Worm (Caenorhabditis elegans) whole organism, L4/young adult: ENCODE measurements around the gene K10C2.12.

Source experiments
- W03F9.2 ChIP-seq: fragments of 150-350 bp; optimal IDR thresholded peaks from 2 replicates; lab custom pipeline; 2014; ENCODE audit warnings: missing biosample characterization, missing genetic modification characterization
- dao-5 ChIP-seq: sonication (generic microtip); optimal IDR thresholded peaks from 2 replicates; lab custom pipeline; 2016; ENCODE audit warnings: missing genotype, missing genetic modification characterization, moderate library complexity, missing compliant biosample characterization
- him-1 ChIP-seq: sonication (generic microtip); optimal IDR thresholded peaks from 2 replicates; lab custom pipeline; 2016; ENCODE audit warnings: missing genotype, missing genetic modification reagents, missing genetic modification characterization, missing compliant biosample characterization

K10C2.12 gene

DNA sequence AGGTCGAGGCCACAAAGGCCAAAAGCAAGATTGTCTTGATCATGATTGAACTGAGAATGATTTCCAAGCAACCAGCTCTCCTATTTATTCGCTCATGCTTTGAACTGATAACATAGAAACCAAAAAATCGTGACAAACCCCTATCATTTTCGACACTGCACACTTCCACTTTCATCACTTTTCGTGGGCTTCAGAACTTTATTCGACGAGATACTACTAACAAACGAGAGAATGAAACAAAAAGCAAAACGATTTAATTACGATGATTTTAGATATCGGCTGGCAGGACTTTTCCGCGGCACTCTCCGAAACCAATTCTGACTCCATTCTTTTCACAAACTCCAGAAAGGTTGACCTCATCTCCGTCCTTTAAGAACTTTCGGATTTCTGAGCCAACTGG, 26.0 kb upstream of the K10C2.12 start, which contains the start of gene asp-14:
Gene asp-14, minus strand, starts transcription at position 101 of the 400 bp plus-strand sequence.
- TF ChIP-seq W03F9.2: no peak
- no peak for TF ChIP-seq dao-5 (tag; lab: Kevin White, UChicago)
- TF ChIP-seq him-1 (tag; lab: Kevin White, UChicago): no peak

ce11 chrX:6445239-6445638, 24.7 kb upstream of the K10C2.12 start:
- TF ChIP-seq him-1 (tag; lab: Kevin White, UChicago) (no peak), dao-5 (tag; lab: Kevin White, UChicago) (no peak), W03F9.2 (no peak)

DNA sequence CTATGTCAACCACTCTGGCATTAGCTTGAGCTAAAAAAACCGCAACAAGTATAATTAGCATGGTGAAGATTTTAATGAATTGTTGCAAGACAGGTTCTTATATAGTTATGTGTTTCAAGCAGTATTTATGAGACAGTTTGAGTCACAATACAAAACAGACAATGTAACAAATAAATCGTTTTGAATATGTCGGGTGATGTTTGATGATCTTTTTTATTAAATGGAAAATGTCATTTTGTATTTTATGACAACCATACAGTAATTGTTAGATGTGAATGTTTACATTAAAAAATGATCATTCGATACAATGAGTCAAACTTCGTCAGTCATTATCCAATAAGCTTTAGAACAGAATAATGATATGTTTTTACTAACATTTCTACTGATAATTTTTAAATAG, 22.8 kb upstream of the K10C2.12 start, which contains the start of gene K10C2.7:
Gene K10C2.7, minus strand, starts transcription at position 101 of the 400 bp plus-strand sequence.
- TF ChIP-seq W03F9.2: no peak
- no peak for TF ChIP-seq him-1 (tag; lab: Kevin White, UChicago)
- TF ChIP-seq dao-5 (tag; lab: Kevin White, UChicago): no peak

- no peak for TF ChIP-seq dao-5 (tag; lab: Kevin White, UChicago)
- no peak for TF ChIP-seq W03F9.2
- no peak for TF ChIP-seq him-1 (tag; lab: Kevin White, UChicago)
Measured at ce11 chrX:6440464-6440863, 19.9 kb upstream of the K10C2.12 start, which contains the start of gene K10C2.14. K10C2.14 (minus strand) TSS chrX:6440564.

ce11 chrX:6437545-6437944, 17.0 kb upstream of the K10C2.12 start, which contains the start of gene K10C2.8:
K10C2.8 (minus strand) TSS chrX:6437645.
- TF ChIP-seq him-1 (tag; lab: Kevin White, UChicago) (no peak), W03F9.2 (no peak), dao-5 (tag; lab: Kevin White, UChicago) (no peak)

DNA sequence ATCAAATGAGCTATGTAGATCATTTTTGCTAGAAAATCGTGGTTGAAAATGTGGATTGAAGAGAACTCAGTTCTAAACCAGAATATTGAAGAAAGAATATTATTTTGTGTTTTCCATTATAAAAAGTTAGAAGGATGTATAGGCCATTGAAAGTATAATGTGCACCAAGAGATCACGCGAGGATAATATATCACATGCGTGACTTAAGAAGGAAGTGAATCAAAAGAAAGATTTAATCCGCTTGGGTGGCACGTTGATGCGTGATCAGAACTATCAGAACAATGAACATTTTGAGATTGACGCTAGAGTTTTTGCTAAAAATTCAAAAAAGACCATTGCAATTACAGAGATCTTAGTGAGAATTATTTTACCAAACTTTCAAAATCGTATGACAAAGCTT, 15.2 kb upstream of the K10C2.12 start:
- TF ChIP-seq W03F9.2: no peak
- no peak for TF ChIP-seq him-1 (tag; lab: Kevin White, UChicago)
- no peak for TF ChIP-seq dao-5 (tag; lab: Kevin White, UChicago)

DNA sequence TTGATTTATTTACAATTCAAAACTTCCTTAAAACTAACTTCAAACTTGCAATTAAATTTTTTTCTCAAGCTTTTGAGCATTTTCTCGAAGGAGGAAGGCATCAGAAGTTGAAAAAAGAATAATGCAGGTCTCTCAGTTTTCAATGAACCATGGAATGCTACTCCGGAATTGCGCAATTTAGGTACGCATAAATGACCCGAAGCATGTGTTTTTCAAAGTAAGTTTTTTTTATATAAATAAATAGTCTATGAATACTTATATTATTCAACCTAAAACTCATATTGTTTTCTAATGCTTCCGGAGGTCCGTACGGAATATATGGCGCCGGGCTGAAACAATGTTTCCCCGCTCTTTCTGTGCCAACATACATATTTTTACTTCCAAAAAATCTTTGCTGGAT, 13.1 kb upstream of the K10C2.12 start, which contains the start of gene K10C2.2:
Gene K10C2.2, minus strand, starts transcription at position 101 of the 400 bp plus-strand sequence.
- no peak for TF ChIP-seq W03F9.2
- no peak for TF ChIP-seq dao-5 (tag; lab: Kevin White, UChicago)
- no peak for TF ChIP-seq him-1 (tag; lab: Kevin White, UChicago)

- no peak for TF ChIP-seq dao-5 (tag; lab: Kevin White, UChicago)
- no peak for TF ChIP-seq him-1 (tag; lab: Kevin White, UChicago)
- TF ChIP-seq W03F9.2: no peak
Measured at ce11 chrX:6430510-6430909, 9.9 kb upstream of the K10C2.12 start, which contains the start of gene ctsa-2. ctsa-2 (minus strand) TSS chrX:6430610.

DNA sequence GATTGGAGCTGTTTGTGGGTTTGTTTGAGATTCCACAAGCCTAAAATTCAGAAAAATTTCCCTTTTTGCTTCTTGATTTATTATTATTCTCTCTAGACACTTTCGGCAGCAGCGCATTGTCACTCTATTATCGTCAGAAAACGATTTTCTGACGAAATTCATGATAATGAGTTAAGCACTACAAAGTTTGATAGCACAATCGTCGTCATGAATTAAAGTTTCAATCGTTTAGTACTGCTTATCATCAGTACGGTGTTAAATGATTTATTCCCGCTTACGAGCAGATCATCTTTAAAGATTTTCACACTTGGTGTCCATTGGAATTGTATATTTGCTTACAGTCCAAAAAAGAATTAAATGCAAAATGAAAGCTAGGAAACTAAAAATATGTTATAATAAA, 9.0 kb upstream of the K10C2.12 start:
- no peak for TF ChIP-seq dao-5 (tag; lab: Kevin White, UChicago)
- no peak for TF ChIP-seq him-1 (tag; lab: Kevin White, UChicago)
- no peak for TF ChIP-seq W03F9.2

ce11 chrX:6427147-6427546, 6.6 kb upstream of the K10C2.12 start:
- TF ChIP-seq dao-5 (tag; lab: Kevin White, UChicago) (no peak), W03F9.2 (no peak), him-1 (tag; lab: Kevin White, UChicago) (no peak)

DNA sequence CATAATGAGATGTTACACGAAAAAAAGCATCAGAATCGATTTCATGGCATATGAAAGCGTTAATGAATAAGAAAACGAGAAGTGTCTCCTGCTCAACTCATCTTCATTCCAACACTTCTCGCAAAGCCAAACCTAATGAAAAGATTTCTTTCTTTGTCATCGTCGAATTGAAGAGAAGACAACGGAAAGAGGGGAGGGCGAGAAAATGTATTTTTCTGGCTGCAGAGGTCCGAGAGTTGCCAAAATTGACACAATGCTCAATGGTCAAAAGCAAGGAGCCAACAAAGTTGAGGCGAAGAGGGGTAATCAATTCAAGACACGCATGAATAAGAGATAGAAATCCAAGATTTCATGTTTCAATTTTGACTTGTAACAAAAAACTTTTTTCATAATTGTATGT, 1.5 kb downstream of the K10C2.12 start:
- TF ChIP-seq dao-5 (tag; lab: Kevin White, UChicago) (no peak), him-1 (tag; lab: Kevin White, UChicago) (no peak), W03F9.2 (no peak)

- TF ChIP-seq W03F9.2 (no peak), him-1 (tag; lab: Kevin White, UChicago) (no peak)
Measured at ce11 chrX:6416357-6417087, 4.1 kb downstream of the K10C2.12 start, which contains the start of gene T22E5.6. T22E5.6 (minus strand) TSS chrX:6416407.

- TF ChIP-seq him-1 (tag; lab: Kevin White, UChicago) (no peak), W03F9.2 (no peak), dao-5 (tag; lab: Kevin White, UChicago) (no peak)
Measured at ce11 chrX:6413583-6413982, 7.0 kb downstream of the K10C2.12 start.

ce11 chrX:6412575-6412974, 8.0 kb downstream of the K10C2.12 start, which contains the start of gene T22E5.1:
T22E5.1 (plus strand) TSS chrX:6412875.
- TF ChIP-seq him-1 (tag; lab: Kevin White, UChicago) (no peak), W03F9.2 (no peak), dao-5 (tag; lab: Kevin White, UChicago) (no peak)
